Worm (Caenorhabditis elegans) whole organism, L1 larva: Measurements from ENCODE around the gene grl-1.

Experiments used
- fkh-10 ChIP-seq: sonication (generic microtip); optimal IDR thresholded peaks from 2 replicates; lab custom pipeline; 2017; ENCODE audit warnings: missing biosample characterization, missing genetic modification reagents, missing genetic modification characterization
- unc-86 ChIP-seq: sonication (generic microtip); optimal IDR thresholded peaks from 2 replicates; lab custom pipeline; 2016; ENCODE audit warnings: missing genetic modification characterization, missing compliant biosample characterization

DNA sequence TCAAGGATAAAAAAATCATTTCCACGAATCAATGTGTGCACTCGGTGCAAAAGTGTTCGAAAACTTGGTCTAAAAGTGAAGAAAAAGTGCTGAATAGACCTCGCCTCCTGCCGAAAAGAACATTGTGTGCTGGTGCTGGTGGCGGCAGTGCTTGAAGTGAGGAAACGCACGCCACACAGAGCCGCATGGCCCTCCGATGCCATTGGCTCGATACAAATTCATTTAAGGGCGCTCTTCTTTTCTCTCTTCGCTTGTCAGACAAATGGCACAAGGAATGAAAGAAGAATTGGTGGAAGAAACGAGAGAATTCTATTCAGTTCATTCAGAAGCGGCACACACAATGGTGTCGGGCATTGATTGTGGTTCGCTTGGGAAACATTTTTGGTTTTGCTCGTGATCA lies 48.7 kb upstream of the grl-1 start:
- TF ChIP-seq unc-86 (tag; lab: Kevin White, UChicago) (no peak), fkh-10 (GFP tag; lab: Kevin White, UChicago) (peak; percentile 3)
